Worm (Caenorhabditis elegans): ENCODE data around the gene rpl-26.

The rpl-26 gene

DNA sequence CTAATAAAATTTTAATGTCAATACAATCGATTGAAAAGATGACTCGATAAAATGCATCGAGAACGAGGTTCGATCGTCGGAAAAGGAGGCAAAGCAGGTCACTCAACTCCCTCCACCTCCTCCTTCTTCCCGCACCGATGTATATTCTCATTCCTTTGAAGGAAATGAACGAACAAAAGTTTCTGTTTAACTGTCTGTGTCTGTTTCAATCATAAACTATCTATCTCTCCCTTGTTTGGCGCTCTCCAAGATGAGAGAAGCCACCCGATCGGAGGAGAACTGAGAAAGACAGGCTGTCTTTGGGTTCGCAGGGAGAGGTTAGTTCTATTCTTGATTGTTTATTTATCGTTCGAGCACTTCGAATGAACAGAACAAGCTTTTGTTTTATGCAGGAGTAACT is 38.5 kb downstream of the rpl-26 start, which contains the start of gene D2085.7:
D2085.7 (plus strand) TSS at position 251 of the 400 bp plus-strand sequence.
- TF ChIP-seq tab-1 (GFP tag; IDR thresholded peaks at IDR 0.05) (no peak), flt-1 (GFP tag; IDR thresholded peaks at IDR 0.05) (no peak), ref-1 (GFP tag; conservative IDR thresholded peaks at IDR 0.05) (no peak), med-1 (GFP tag; optimal IDR thresholded peaks at IDR 0.05; ENCODE audit: insufficient read depth) (no peak), ztf-23 (GFP tag; IDR thresholded peaks at IDR 0.05) (no peak), ztf-29 (GFP tag; IDR thresholded peaks at IDR 0.05) (no peak)

DNA sequence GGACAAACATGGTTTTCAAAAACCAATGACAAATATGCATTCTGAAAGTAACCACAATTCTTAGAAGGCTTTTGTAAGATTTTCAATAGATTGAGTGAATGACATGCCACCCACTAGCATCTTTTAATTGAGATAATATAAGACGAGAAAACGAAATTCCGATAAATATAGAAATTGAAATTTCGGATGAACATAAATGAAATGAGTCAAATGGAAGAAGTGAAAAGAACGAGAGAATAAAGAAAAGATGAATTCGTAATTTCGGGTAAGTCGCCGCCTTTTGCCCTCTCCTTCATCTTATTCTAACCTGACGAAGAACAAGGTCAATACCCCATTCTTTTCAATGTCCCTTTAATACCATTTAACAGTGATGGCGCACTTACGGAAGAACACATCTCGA is 39.8 kb downstream of the rpl-26 start:
- no peak for TF ChIP-seq flt-1 (GFP tag; IDR thresholded peaks at IDR 0.05)
- TF ChIP-seq klf-2 (GFP tag; conservative IDR thresholded peaks at IDR 0.05), result no peak
- TF ChIP-seq T22C8.4 (GFP tag; IDR thresholded peaks at IDR 0.05), result no peak
- no peak for TF ChIP-seq ztf-23 (GFP tag; IDR thresholded peaks at IDR 0.05)
- no peak for TF ChIP-seq med-1 (GFP tag; optimal IDR thresholded peaks at IDR 0.05; ENCODE audit: insufficient read depth)
- TF ChIP-seq ztf-29 (GFP tag; IDR thresholded peaks at IDR 0.05), result no peak
- TF ChIP-seq ref-1 (GFP tag; conservative IDR thresholded peaks at IDR 0.05), result no peak
- no peak for TF ChIP-seq tab-1 (GFP tag; IDR thresholded peaks at IDR 0.05)
- TF ChIP-seq cog-1 (tag; optimal IDR thresholded peaks at IDR 0.05), result no peak

DNA sequence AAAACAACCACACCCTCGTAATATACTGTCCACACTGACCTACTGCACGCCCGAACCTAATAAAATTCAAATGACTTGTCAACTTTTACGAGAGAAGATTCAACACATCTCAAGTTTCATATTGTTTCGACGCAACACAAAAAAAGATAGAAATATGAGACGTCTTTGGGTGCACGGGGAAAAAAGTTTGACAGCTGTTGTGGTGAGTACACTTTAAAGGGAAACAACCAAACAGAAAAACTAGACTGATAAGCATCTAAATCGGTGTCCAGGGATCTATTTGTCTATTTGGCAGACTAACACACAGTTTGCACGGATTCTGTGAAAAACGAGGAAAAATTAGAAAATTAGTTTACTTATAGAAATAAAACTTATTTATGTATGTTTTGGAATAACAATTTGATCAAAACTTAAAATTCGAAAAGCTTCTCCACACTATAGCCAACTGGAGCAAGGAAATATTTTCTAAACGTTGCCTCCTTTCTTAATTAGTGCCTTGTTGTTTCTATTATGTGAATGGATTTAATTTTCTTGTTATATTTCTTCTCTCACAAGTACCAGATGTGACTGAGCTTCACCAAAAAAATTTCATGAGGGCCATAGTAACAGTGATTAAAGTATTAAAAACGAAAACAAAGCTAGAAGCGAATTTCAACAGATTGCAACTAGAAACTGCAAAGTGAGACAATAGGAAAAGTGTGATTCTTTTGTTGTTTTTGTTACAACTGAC is 41.2 kb downstream of the rpl-26 start:
- TF ChIP-seq ztf-29 (GFP tag; IDR thresholded peaks at IDR 0.05), result no peak
- TF ChIP-seq tab-1 (GFP tag; IDR thresholded peaks at IDR 0.05), result no peak
- TF ChIP-seq T22C8.4 (GFP tag; IDR thresholded peaks at IDR 0.05), result no peak
- no peak for TF ChIP-seq flt-1 (GFP tag; IDR thresholded peaks at IDR 0.05)
- no peak for TF ChIP-seq ztf-23 (GFP tag; IDR thresholded peaks at IDR 0.05)
- no peak for TF ChIP-seq cog-1 (tag; optimal IDR thresholded peaks at IDR 0.05)
- no peak for TF ChIP-seq med-1 (GFP tag; optimal IDR thresholded peaks at IDR 0.05; ENCODE audit: insufficient read depth)
- TF ChIP-seq ref-1 (GFP tag; conservative IDR thresholded peaks at IDR 0.05), result no peak
- no peak for TF ChIP-seq klf-2 (GFP tag; conservative IDR thresholded peaks at IDR 0.05)

DNA sequence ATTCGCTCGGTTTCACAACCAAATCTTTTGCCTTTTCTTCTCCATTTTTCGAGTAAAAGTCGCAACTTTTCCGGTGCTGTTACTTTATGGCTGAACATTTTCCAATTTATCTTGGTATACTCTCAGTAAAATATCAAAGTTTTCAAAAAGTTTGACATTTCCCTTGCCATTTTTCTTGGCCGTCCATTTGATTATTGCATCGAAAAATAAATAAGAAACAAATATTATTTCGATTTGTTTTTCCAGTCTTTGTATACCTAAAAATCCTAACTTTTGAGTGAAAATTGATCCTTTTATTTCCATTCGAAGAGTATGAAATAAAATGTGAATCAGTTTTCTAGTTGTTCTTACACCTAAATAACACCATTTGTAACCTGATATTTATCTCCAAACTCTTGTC is 43.9 kb downstream of the rpl-26 start:
- TF ChIP-seq ztf-23 (GFP tag; IDR thresholded peaks at IDR 0.05) (no peak), ztf-29 (GFP tag; IDR thresholded peaks at IDR 0.05) (no peak), cog-1 (tag; optimal IDR thresholded peaks at IDR 0.05) (no peak), tab-1 (GFP tag; IDR thresholded peaks at IDR 0.05) (no peak), ref-1 (GFP tag; conservative IDR thresholded peaks at IDR 0.05) (no peak), flt-1 (GFP tag; IDR thresholded peaks at IDR 0.05) (no peak), med-1 (GFP tag; optimal IDR thresholded peaks at IDR 0.05; ENCODE audit: insufficient read depth) (no peak), T22C8.4 (GFP tag; IDR thresholded peaks at IDR 0.05) (no peak), klf-2 (GFP tag; conservative IDR thresholded peaks at IDR 0.05) (no peak)

DNA sequence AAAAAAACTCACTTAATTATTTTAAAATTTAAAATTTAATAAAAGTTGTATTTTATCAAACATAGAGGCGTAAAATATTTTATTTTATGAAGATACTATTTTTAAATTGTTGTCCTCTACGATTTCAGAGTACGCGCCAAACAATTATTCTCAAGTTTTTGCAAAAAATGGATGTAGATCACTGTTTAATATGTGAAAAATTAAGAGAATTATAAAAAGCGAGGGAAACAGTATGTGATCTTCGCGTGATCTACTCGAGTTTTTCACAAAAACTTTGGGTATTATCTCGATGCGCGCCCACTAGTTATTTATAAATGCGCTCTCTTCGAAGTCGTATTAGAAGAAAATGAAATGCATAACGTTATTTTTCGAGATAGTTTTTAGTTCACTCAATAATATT is 46.3 kb downstream of the rpl-26 start:
- TF ChIP-seq ref-1 (GFP tag; conservative IDR thresholded peaks at IDR 0.05), result no peak
- TF ChIP-seq tab-1 (GFP tag; IDR thresholded peaks at IDR 0.05), result no peak
- no peak for TF ChIP-seq ztf-29 (GFP tag; IDR thresholded peaks at IDR 0.05)
- no peak for TF ChIP-seq T22C8.4 (GFP tag; IDR thresholded peaks at IDR 0.05)
- no peak for TF ChIP-seq klf-2 (GFP tag; conservative IDR thresholded peaks at IDR 0.05)
- TF ChIP-seq cog-1 (tag; optimal IDR thresholded peaks at IDR 0.05), result no peak
- no peak for TF ChIP-seq med-1 (GFP tag; optimal IDR thresholded peaks at IDR 0.05; ENCODE audit: insufficient read depth)
- TF ChIP-seq ztf-23 (GFP tag; IDR thresholded peaks at IDR 0.05), result no peak
- TF ChIP-seq flt-1 (GFP tag; IDR thresholded peaks at IDR 0.05), result no peak

DNA sequence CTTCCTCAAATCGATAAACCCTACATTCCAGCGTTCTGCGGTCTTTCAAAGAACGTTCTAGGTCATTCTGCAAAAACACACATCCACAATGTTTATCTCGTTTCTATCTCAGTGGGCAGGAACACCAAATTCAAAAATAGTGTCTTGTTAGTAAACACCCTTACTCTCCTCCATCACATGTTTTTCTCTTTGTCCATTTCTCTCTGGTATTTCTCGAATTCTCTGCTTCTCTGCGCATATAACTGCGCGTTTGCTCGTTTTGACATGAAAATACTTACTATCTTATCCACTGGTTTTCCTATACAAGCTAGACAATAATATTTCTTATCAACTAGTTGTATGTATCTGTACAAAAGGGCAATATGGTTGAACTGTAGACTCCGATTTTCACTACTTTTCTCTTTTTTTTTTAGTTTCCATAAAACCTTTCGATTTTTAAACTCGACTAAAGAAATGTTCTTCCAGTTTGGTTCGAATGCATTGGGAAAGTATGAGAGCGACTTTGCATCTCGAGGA is 48.1 kb downstream of the rpl-26 start, which contains the start of gene pyr-1:
pyr-1 (plus strand) TSS at position 466 of the 516 bp plus-strand sequence.
- TF ChIP-seq klf-2 (GFP tag; conservative IDR thresholded peaks at IDR 0.05) (no peak), cog-1 (tag; optimal IDR thresholded peaks at IDR 0.05) (no peak), ztf-23 (GFP tag; IDR thresholded peaks at IDR 0.05) (no peak), T22C8.4 (GFP tag; IDR thresholded peaks at IDR 0.05) (no peak), med-1 (GFP tag; optimal IDR thresholded peaks at IDR 0.05; ENCODE audit: insufficient read depth) (no peak), flt-1 (GFP tag; IDR thresholded peaks at IDR 0.05) (no peak), tab-1 (GFP tag; IDR thresholded peaks at IDR 0.05) (no peak), ztf-29 (GFP tag; IDR thresholded peaks at IDR 0.05) (no peak), ref-1 (GFP tag; conservative IDR thresholded peaks at IDR 0.05) (no peak)
